Worm (Caenorhabditis elegans) whole organism, L4 larva: ENCODE measurements around the gene Y75B8A.24.

ENCODE experiments used
- R02D3.7 ChIP-seq: fragments of 150-350 bp; sonication (generic microtip); optimal IDR thresholded peaks from 3 replicates; lab custom pipeline; 2014; ENCODE audit warnings: missing biosample characterization, missing genetic modification characterization
- aly-2 ChIP-seq: sonication (generic microtip); optimal IDR thresholded peaks from 2 replicates; lab custom pipeline; 2018; ENCODE audit warnings: missing biosample characterization, missing genetic modification characterization
- ama-1 ChIP-seq: fragments of 150-350 bp; optimal IDR thresholded peaks from 2 replicates; lab custom pipeline; 2014; ENCODE audit warnings: inconsistent platforms, mixed read lengths
- dpl-1 ChIP-seq: fragments of 150-350 bp; optimal IDR thresholded peaks from 2 replicates; lab custom pipeline; 2014; ENCODE audit warnings: missing biosample characterization, missing genetic modification reagents, missing genetic modification characterization
- fos-1 ChIP-seq: fragments of 150-350 bp; optimal IDR thresholded peaks from 2 replicates; lab custom pipeline; 2014; ENCODE audit warnings: missing biosample characterization, missing genetic modification characterization
- ztf-11 ChIP-seq: fragments of 150-350 bp; optimal IDR thresholded peaks from 2 replicates; lab custom pipeline; 2014; ENCODE audit warnings: missing biosample characterization, missing genetic modification characterization

- no peak for TF ChIP-seq fos-1 (tag; lab: Kevin White, UChicago)
- TF ChIP-seq aly-2, result no peak
- TF ChIP-seq R02D3.7 (tag; lab: Kevin White, UChicago), result no peak
- TF ChIP-seq ztf-11 (tag; lab: Kevin White, UChicago), result no peak
- no peak for TF ChIP-seq dpl-1 (GFP tag; lab: Kevin White, UChicago)
- TF ChIP-seq ama-1, result no peak
Measured at ce11 chrIII:12231539-12231938, 42.0 kb downstream of the Y75B8A.24 start.
